Worm (Caenorhabditis elegans): ENCODE results near the gene cey-1.

ce11 chrII:10999109-10999508 lies 41.9 kb downstream of the cey-1 start:
- TF ChIP-seq F33H1.4 (GFP tag; IDR thresholded peaks at IDR 0.05) (no peak), ets-4 (GFP tag; optimal IDR thresholded peaks at IDR 0.05) (no peak)
